Fruit fly (Drosophila melanogaster) whole organism, embryonic: ENCODE data around the gene ETHR.
A peak's percentile ranks its signal among the peaks of the same experiment; 100 is the strongest.

Experiments
- CG10209 ChIP-seq: fragments of 200-800 bp; sonication (Bioruptor generic); optimal IDR thresholded peaks from 3 replicates; lab custom pipeline; 2017; ENCODE audit warnings: missing biosample characterization, mild to moderate bottlenecking, missing genetic modification characterization, missing genetic modification reagents
- CG10267 ChIP-seq: fragments of 200-800 bp; sonication (Bioruptor generic); optimal IDR thresholded peaks from 2 replicates; lab custom pipeline; 2018; ENCODE audit warnings: missing biosample characterization, mild to moderate bottlenecking, missing genetic modification characterization, moderate library complexity
- CG11560 ChIP-seq: fragments of 200-800 bp; sonication (Bioruptor generic); IDR thresholded peaks from 3 replicates; pipeline ENCODE4 v1.3.6; 2022; ENCODE audit warnings: missing biosample characterization, missing genetic modification characterization
- CG12659 ChIP-seq: fragments of 200-800 bp; sonication (Bioruptor generic); optimal IDR thresholded peaks from 3 replicates; lab custom pipeline; 2017; ENCODE audit warnings: mild to moderate bottlenecking, missing biosample characterization, missing genetic modification reagents, missing genetic modification characterization
- CG12942 ChIP-seq: fragments of 200-800 bp; sonication (Bioruptor generic); optimal IDR thresholded peaks from 3 replicates; lab custom pipeline; 2016; ENCODE audit warnings: missing biosample characterization, missing genetic modification characterization
- CG13123 ChIP-seq: fragments of 200-800 bp; sonication (Bioruptor generic); optimal IDR thresholded peaks from 2 replicates; lab custom pipeline; 2016; ENCODE audit warnings: missing biosample characterization, missing genetic modification characterization
- CG13296 ChIP-seq: fragments of 200-800 bp; sonication (Bioruptor generic); optimal IDR thresholded peaks from 3 replicates; lab custom pipeline; 2018; ENCODE audit warnings: missing biosample characterization, mild to moderate bottlenecking, missing genetic modification characterization
- CG14667 ChIP-seq: fragments of 200-800 bp; sonication (Bioruptor generic); IDR thresholded peaks from 2 replicates; pipeline ENCODE4 v1.3.6; 2022; ENCODE audit warnings: missing biosample characterization, missing genetic modification characterization
- CG14860 ChIP-seq: fragments of 200-800 bp; sonication (Bioruptor generic); IDR thresholded peaks from 3 replicates; pipeline ENCODE4 v1.3.6; 2022; ENCODE audit warnings: missing biosample characterization, missing genetic modification characterization; ENCODE audit not compliant: partially characterized antibody
- CG15073 ChIP-seq: fragments of 200-800 bp; sonication (Bioruptor generic); optimal IDR thresholded peaks from 2 replicates; lab custom pipeline; 2016; ENCODE audit warnings: missing biosample characterization, missing genetic modification characterization
- CG15269 ChIP-seq: fragments of 200-800 bp; sonication (Bioruptor generic); optimal IDR thresholded peaks from 2 replicates; lab custom pipeline; 2018; ENCODE audit warnings: missing biosample characterization, mild to moderate bottlenecking, missing genetic modification characterization, moderate library complexity
- CG15601 ChIP-seq: fragments of 200-800 bp; sonication (Bioruptor generic); optimal IDR thresholded peaks from 3 replicates; lab custom pipeline; 2019; ENCODE audit warnings: missing biosample characterization, mild to moderate bottlenecking, missing genetic modification characterization, moderate library complexity
- CG1603 ChIP-seq: fragments of 200-800 bp; sonication (Bioruptor generic); optimal IDR thresholded peaks from 2 replicates; lab custom pipeline; 2019; ENCODE audit warnings: missing biosample characterization, mild to moderate bottlenecking, missing genetic modification characterization, moderate library complexity
- CG16815 ChIP-seq: fragments of 200-800 bp; sonication (Bioruptor generic); optimal IDR thresholded peaks from 3 replicates; lab custom pipeline; 2017; ENCODE audit warnings: missing biosample characterization, mild to moderate bottlenecking, missing genetic modification characterization
- CG17568 ChIP-seq: fragments of 200-800 bp; sonication (Bioruptor generic); optimal IDR thresholded peaks from 2 replicates; lab custom pipeline; 2018; ENCODE audit warnings: missing biosample characterization, mild to moderate bottlenecking, missing genetic modification characterization, moderate library complexity
- CG2116 ChIP-seq: fragments of 200-800 bp; sonication (Bioruptor generic); optimal IDR thresholded peaks from 3 replicates; lab custom pipeline; 2018; ENCODE audit warnings: missing biosample characterization, mild to moderate bottlenecking, missing genetic modification characterization
- CG3726 ChIP-seq: fragments of 200-800 bp; sonication (Bioruptor generic); IDR thresholded peaks from 3 replicates; pipeline ENCODE4, ENCODE4 v1.3.6; 2022; ENCODE audit warnings: missing biosample characterization, missing genetic modification characterization
- CG3838 ChIP-seq: fragments of 200-800 bp; sonication (Bioruptor generic); optimal IDR thresholded peaks from 3 replicates; lab custom pipeline; 2016; ENCODE audit warnings: missing biosample characterization, missing genetic modification characterization
- CG6254 ChIP-seq: fragments of 200-800 bp; sonication (Bioruptor generic); optimal IDR thresholded peaks from 3 replicates; lab custom pipeline; 2017; ENCODE audit warnings: mild to moderate bottlenecking, missing biosample characterization, missing genetic modification reagents, missing genetic modification characterization
- CG6654 ChIP-seq: fragments of 200-800 bp; sonication (Bioruptor generic); optimal IDR thresholded peaks from 2 replicates; lab custom pipeline; 2017; ENCODE audit warnings: missing biosample characterization, mild to moderate bottlenecking, missing genetic modification characterization
- CG6813 ChIP-seq: fragments of 200-800 bp; sonication (Bioruptor generic); optimal IDR thresholded peaks from 2 replicates; lab custom pipeline; 2017; ENCODE audit warnings: missing biosample characterization, missing genetic modification characterization, mild to moderate bottlenecking, moderate library complexity, missing genetic modification reagents
- CG7839 ChIP-seq: fragments of 200-800 bp; sonication (Bioruptor generic); optimal IDR thresholded peaks from 3 replicates; lab custom pipeline; 2018; ENCODE audit warnings: missing biosample characterization, mild to moderate bottlenecking, missing genetic modification characterization, moderate library complexity
- CG7928 ChIP-seq: fragments of 200-800 bp; sonication (Bioruptor generic); optimal IDR thresholded peaks from 2 replicates; lab custom pipeline; 2017; ENCODE audit warnings: missing biosample characterization, mild to moderate bottlenecking, missing genetic modification characterization
- Dll ChIP-seq: fragments of 200-800 bp; sonication (Bioruptor generic); IDR thresholded peaks from 4 replicates; pipeline ENCODE4 v1.3.6; 2022; ENCODE audit warnings: missing biosample characterization, missing genetic modification characterization; ENCODE audit not compliant: partially characterized antibody
- Dp ChIP-seq: fragments of 200-800 bp; sonication (Bioruptor generic); optimal IDR thresholded peaks from 2 replicates; lab custom pipeline; 2018; ENCODE audit warnings: missing biosample characterization, mild to moderate bottlenecking, missing genetic modification characterization, moderate library complexity
- H15 ChIP-seq: fragments of 200-800 bp; sonication (Bioruptor generic); IDR thresholded peaks from 3 replicates; pipeline ENCODE4 v1.3.6; 2022; ENCODE audit warnings: missing biosample characterization, missing genetic modification characterization
- Hand ChIP-seq: fragments of 200-800 bp; sonication (Bioruptor generic); optimal IDR thresholded peaks from 2 replicates; lab custom pipeline; 2017; ENCODE audit warnings: mild to moderate bottlenecking, missing biosample characterization, missing genetic modification reagents, missing genetic modification characterization
- Hmr ChIP-seq: fragments of 200-800 bp; sonication (Bioruptor generic); optimal IDR thresholded peaks from 3 replicates; lab custom pipeline; 2017; ENCODE audit warnings: mild to moderate bottlenecking, missing biosample characterization, missing genetic modification reagents, missing genetic modification characterization
- Hr78 ChIP-seq, 2 experiments: fragments of 200-800 bp in 1 of 2; fragments of >200 bp in 1 of 2; sonication (Bioruptor generic) in 1 of 2; optimal IDR thresholded peaks; 2 replicates each; lab custom pipeline; 2017 to 2019; ENCODE audit warnings: missing biosample characterization in 2 of 2, missing genetic modification characterization in 2 of 2, mild to moderate bottlenecking in 1 of 2, moderate library complexity in 1 of 2
- Jarid2 ChIP-seq: fragments of 200-800 bp; sonication (Bioruptor generic); optimal IDR thresholded peaks from 3 replicates; lab custom pipeline; 2017; ENCODE audit warnings: mild to moderate bottlenecking, missing biosample characterization, missing genetic modification reagents, missing genetic modification characterization
- Med ChIP-seq: fragments of 200-800 bp; sonication (Bioruptor generic); peaks from one replicate; lab custom pipeline; 2016; ENCODE audit warnings: missing biosample characterization, missing genetic modification characterization, mild to moderate bottlenecking, inconsistent platforms, moderate library complexity
- Sry-δ ChIP-seq: fragments of 200-800 bp; sonication (Bioruptor generic); optimal IDR thresholded peaks from 2 replicates; lab custom pipeline; 2016; ENCODE audit warnings: missing biosample characterization, missing genetic modification characterization
- bowl ChIP-seq: fragments of 200-800 bp; sonication (Bioruptor generic); IDR thresholded peaks from 2 replicates; pipeline ENCODE4 v1.3.6; 2022; ENCODE audit warnings: missing biosample characterization, missing genetic modification characterization
- chif ChIP-seq, 2 experiments: fragments of 200-800 bp; sonication (Bioruptor generic); optimal IDR thresholded peaks; 3 replicates each; lab custom pipeline; 2016; ENCODE audit warnings: missing biosample characterization in 2 of 2, missing genetic modification characterization in 2 of 2
- chinmo ChIP-seq: fragments of 200-800 bp; sonication (Bioruptor generic); IDR thresholded peaks from 4 replicates; pipeline ENCODE4 v1.3.6; 2022; ENCODE audit warnings: missing biosample characterization, missing genetic modification characterization; ENCODE audit not compliant: partially characterized antibody
- crc ChIP-seq: fragments of 200-800 bp; sonication (Bioruptor generic); optimal IDR thresholded peaks from 2 replicates; lab custom pipeline; 2016; ENCODE audit warnings: missing biosample characterization, missing genetic modification characterization
- dati ChIP-seq: fragments of 200-800 bp; sonication (Bioruptor generic); IDR thresholded peaks from 2 replicates; pipeline ENCODE4 v1.3.6; 2022; ENCODE audit warnings: missing biosample characterization, missing genetic modification characterization
- eve ChIP-seq, 2 experiments: fragments of >200 bp; optimal IDR thresholded peaks; 2 replicates each; lab custom pipeline; 2017; ENCODE audit warnings: missing biosample characterization in 2 of 2, missing genetic modification characterization in 2 of 2
- gfzf ChIP-seq: fragments of 200-800 bp; sonication (Bioruptor generic); optimal IDR thresholded peaks from 2 replicates; lab custom pipeline; 2016; ENCODE audit warnings: missing biosample characterization, mild to moderate bottlenecking, missing genetic modification characterization, moderate library complexity
- gro ChIP-seq: fragments of 200-800 bp; sonication (Bioruptor generic); optimal IDR thresholded peaks from 2 replicates; lab custom pipeline; 2016; ENCODE audit warnings: missing biosample characterization, missing genetic modification characterization
- h ChIP-seq: fragments of >200 bp; optimal IDR thresholded peaks from 2 replicates; lab custom pipeline; 2017
- her ChIP-seq: fragments of 200-800 bp; sonication (Bioruptor generic); optimal IDR thresholded peaks from 2 replicates; lab custom pipeline; 2016; ENCODE audit warnings: missing biosample characterization, missing genetic modification characterization
- insv ChIP-seq, 2 experiments: fragments of 200-800 bp; sonication (Bioruptor generic); optimal IDR thresholded peaks; 3 replicates each; lab custom pipeline; 2016 to 2018; ENCODE audit warnings: missing biosample characterization in 2 of 2, missing genetic modification characterization in 2 of 2
- kay ChIP-seq: fragments of 200-800 bp; sonication (Bioruptor generic); optimal IDR thresholded peaks from 2 replicates; lab custom pipeline; 2016; ENCODE audit warnings: missing biosample characterization, missing genetic modification characterization
- pita ChIP-seq: fragments of 200-800 bp; sonication (Bioruptor generic); optimal IDR thresholded peaks from 2 replicates; lab custom pipeline; 2017; ENCODE audit warnings: missing biosample characterization, mild to moderate bottlenecking, missing genetic modification characterization
- pnt ChIP-seq: fragments of 200-800 bp; sonication (Bioruptor generic); optimal IDR thresholded peaks from 3 replicates; lab custom pipeline; 2016; ENCODE audit warnings: missing biosample characterization, missing genetic modification characterization
- pzg ChIP-seq: fragments of 200-800 bp; sonication (Bioruptor generic); optimal IDR thresholded peaks from 3 replicates; lab custom pipeline; 2018; ENCODE audit warnings: missing biosample characterization, mild to moderate bottlenecking, missing genetic modification characterization, moderate library complexity
- sens-2 ChIP-seq: fragments of 200-800 bp; sonication (Bioruptor generic); IDR thresholded peaks from 2 replicates; pipeline ENCODE4 v1.3.6; 2022; ENCODE audit warnings: missing biosample characterization, missing genetic modification characterization
- sima ChIP-seq: fragments of 200-800 bp; sonication (Bioruptor generic); optimal IDR thresholded peaks from 2 replicates; lab custom pipeline; 2016; ENCODE audit warnings: missing biosample characterization, missing genetic modification characterization
- vvl ChIP-seq: fragments of 200-800 bp; sonication (Bioruptor generic); IDR thresholded peaks from 2 replicates; pipeline ENCODE4 v1.3.6; 2022; ENCODE audit warnings: missing biosample characterization, missing genetic modification characterization
- zen ChIP-seq: fragments of 200-800 bp; sonication (Bioruptor generic); optimal IDR thresholded peaks from 3 replicates; lab custom pipeline; 2018; ENCODE audit warnings: missing biosample characterization, mild to moderate bottlenecking, missing genetic modification characterization, moderate library complexity

Gene ETHR

dm6 chr3R:21295695-21296037 lies 48.9 kb downstream of the ETHR start (continued):
- no peak for TF ChIP-seq CG10209
- no peak for TF ChIP-seq CG14667 (GFP tag; lab: Robert Waterston, UW)
- TF ChIP-seq CG13296 (GFP tag; lab: Kevin White, UChicago): no peak
- TF ChIP-seq gfzf: peak; percentile 35
- TF ChIP-seq CG12942 (GFP tag; lab: Kevin White, UChicago): no peak
- no peak for TF ChIP-seq CG14860 (GFP tag; lab: Robert Waterston, UW)
- no peak for TF ChIP-seq bowl (GFP tag; lab: Robert Waterston, UW)
- no peak for TF ChIP-seq CG2116 (GFP tag; lab: Kevin White, UChicago)
- no peak for TF ChIP-seq CG16815 (GFP tag; lab: Kevin White, UChicago)
- no peak for TF ChIP-seq CG17568 (GFP tag; lab: Kevin White, UChicago)
- no peak for TF ChIP-seq CG12659 (GFP tag; lab: Kevin White, UChicago)
- peak; percentile 59 for TF ChIP-seq Sry-δ
- no peak for TF ChIP-seq CG6813 (GFP tag; lab: Kevin White, UChicago)
- no peak for TF ChIP-seq crc (GFP tag; lab: Kevin White, UChicago)
- TF ChIP-seq CG1603 (tag; lab: Kevin White, UChicago): peak; percentile 13
- TF ChIP-seq pnt (GFP tag; lab: Kevin White, UChicago): no peak
- TF ChIP-seq sens-2 (GFP tag; lab: Robert Waterston, UW): no peak
- peak; percentile 60 for TF ChIP-seq pzg (GFP tag; lab: Kevin White, UChicago)
- no peak for TF ChIP-seq CG3838 (GFP tag; lab: Kevin White, UChicago)
- no peak for TF ChIP-seq Hand
- TF ChIP-seq CG7928 (GFP tag; lab: Kevin White, UChicago): no peak
- TF ChIP-seq CG15269 (tag; lab: Kevin White, UChicago): no peak
- no peak for TF ChIP-seq vvl (GFP tag; lab: Robert Waterston, UW)
- TF ChIP-seq zen (tag; lab: Kevin White, UChicago): no peak
- no peak for TF ChIP-seq gro
- TF ChIP-seq her (GFP tag; lab: Kevin White, UChicago): no peak
- peak; percentile 79 for TF ChIP-seq Med
- no peak for TF ChIP-seq kay (GFP tag; lab: Kevin White, UChicago)
- no peak for TF ChIP-seq chinmo (GFP tag; lab: Robert Waterston, UW)
- TF ChIP-seq sima (GFP tag; lab: Kevin White, UChicago): no peak
- no peak for TF ChIP-seq dati (GFP tag; lab: Robert Waterston, UW)
- no peak for TF ChIP-seq insv (GFP tag; optimal IDR thresholded peaks at IDR 0.05; lab: Kevin White, UChicago)
- TF ChIP-seq h (lab: Kevin White, UChicago): no peak
- TF ChIP-seq Hmr (GFP tag; lab: Kevin White, UChicago): no peak
- no peak for TF ChIP-seq CG15601 (tag; lab: Kevin White, UChicago)
- peak; percentile 70 for TF ChIP-seq Dp (GFP tag; lab: Kevin White, UChicago)
- no peak for TF ChIP-seq Jarid2 (GFP tag; lab: Kevin White, UChicago)
- TF ChIP-seq CG7839 (tag; lab: Kevin White, UChicago): no peak
- TF ChIP-seq CG15073 (GFP tag; lab: Kevin White, UChicago): no peak
- no peak for TF ChIP-seq CG10267 (tag; lab: Kevin White, UChicago)
- TF ChIP-seq CG6654 (GFP tag; lab: Kevin White, UChicago): no peak
- no peak for TF ChIP-seq Hr78 (GFP tag; optimal IDR thresholded peaks at IDR 0.05; lab: Kevin White, UChicago)
- TF ChIP-seq eve (GFP tag; optimal IDR thresholded peaks at IDR 0.05; lab: Kevin White, UChicago): no peak
- TF ChIP-seq pita (GFP tag; lab: Kevin White, UChicago): peak; percentile 36
- TF ChIP-seq CG13123 (GFP tag; lab: Kevin White, UChicago): no peak
- TF ChIP-seq CG6254: no peak
- TF ChIP-seq chif (GFP tag; optimal IDR thresholded peaks at IDR 0.05; lab: Kevin White, UChicago): no peak
- TF ChIP-seq CG11560 (tag; lab: Robert Waterston, UW): no peak
- no peak for TF ChIP-seq CG3726 (GFP tag; lab: Robert Waterston, UW)
- no peak for TF ChIP-seq Dll
- TF ChIP-seq H15 (GFP tag; lab: Robert Waterston, UW): no peak
